Worm (Caenorhabditis elegans): ENCODE results near the gene mlc-7.

DNA sequence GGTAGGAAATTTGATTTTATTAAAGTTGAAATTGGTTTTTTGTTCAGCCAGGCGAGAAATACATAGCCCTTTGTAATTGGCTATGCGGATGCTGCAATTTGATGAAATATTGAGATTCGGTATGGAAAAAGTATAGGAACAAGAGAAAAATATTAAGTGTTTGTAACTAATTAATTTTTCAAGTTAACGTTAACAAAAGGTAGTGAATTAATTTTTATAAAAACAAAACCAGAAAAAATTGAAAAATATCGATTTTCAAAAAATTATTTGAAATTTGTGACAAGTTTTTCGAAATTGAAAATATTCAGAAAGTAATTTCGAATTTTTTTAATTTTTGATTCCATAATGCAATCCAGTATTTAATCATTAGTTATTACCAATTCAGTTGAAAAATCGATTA, 19.7 kb upstream of the mlc-7 start, which contains the start of gene W06F12.2:
- TF ChIP-seq athp-1 (tag; optimal IDR thresholded peaks at IDR 0.05): no peak
- no peak for TF ChIP-seq dpl-1 (GFP tag; optimal IDR thresholded peaks at IDR 0.05)
- no peak for TF ChIP-seq lag-1 (GFP tag; IDR thresholded peaks at IDR 0.05)
- no peak for TF ChIP-seq pha-4 (tag; optimal IDR thresholded peaks at IDR 0.05)
- TF ChIP-seq mxl-1 (tag; optimal IDR thresholded peaks at IDR 0.05): no peak
- no peak for TF ChIP-seq ama-1 (optimal IDR thresholded peaks at IDR 0.05)
- no peak for TF ChIP-seq ama-1 (GFP tag; optimal IDR thresholded peaks at IDR 0.05)
- no peak for TF ChIP-seq Y53G8AR.9 (GFP tag; conservative IDR thresholded peaks at IDR 0.05)
- no peak for TF ChIP-seq Y79H2A.3 (GFP tag; conservative IDR thresholded peaks at IDR 0.05)
- TF ChIP-seq unc-62 (GFP tag; optimal IDR thresholded peaks at IDR 0.05): no peak
- TF ChIP-seq mel-28 (tag; optimal IDR thresholded peaks at IDR 0.05; ENCODE audit: borderline replicate concordance): no peak
- TF ChIP-seq ceh-58 (GFP tag; IDR thresholded peaks at IDR 0.05): no peak
- TF ChIP-seq die-1 (tag; optimal IDR thresholded peaks at IDR 0.05): no peak
- TF ChIP-seq F49E8.2 (tag; optimal IDR thresholded peaks at IDR 0.05; ENCODE audit: insufficient read depth): no peak
